Worm (Caenorhabditis elegans) whole organism, young adult: Measurements from ENCODE around the gene mob-3.

ENCODE experiments used
- B0019.2 ChIP-seq: fragments of 200-800 bp; sonication (Bioruptor generic); conservative IDR thresholded peaks from 2 replicates; pipeline ENCODE4 v1.3.6; 2022; ENCODE audit warnings: missing genetic modification reagents, missing genetic modification characterization, missing compliant biosample characterization
- C17E4.6 ChIP-seq: fragments of 200-800 bp; sonication (Bioruptor generic); IDR thresholded peaks from 2 replicates; pipeline ENCODE4 v1.3.6; 2022; ENCODE audit warnings: missing genetic modification reagents, missing genetic modification characterization, missing compliant biosample characterization
- D2030.7 ChIP-seq: fragments of 200-800 bp; sonication (Bioruptor generic); IDR thresholded peaks from 2 replicates; pipeline ENCODE4 v1.3.6; 2022; ENCODE audit warnings: missing genetic modification reagents, missing genetic modification characterization, missing compliant biosample characterization
- F22D6.2 ChIP-seq: sonication (generic microtip); optimal IDR thresholded peaks from 2 replicates; lab custom pipeline; 2016; ENCODE audit warnings: mild to moderate bottlenecking, missing genetic modification characterization, missing compliant biosample characterization
- F49E8.2 ChIP-seq: sonication (generic microtip); optimal IDR thresholded peaks from 3 replicates; lab custom pipeline; 2017; ENCODE audit warnings: missing genetic modification characterization, mild to moderate bottlenecking, missing compliant biosample characterization, antibody characterized with exemption, moderate library complexity; ENCODE audit not compliant: insufficient read depth
- F52B5.7 ChIP-seq: sonication (generic microtip); optimal IDR thresholded peaks from 2 replicates; lab custom pipeline; 2016; ENCODE audit warnings: mild to moderate bottlenecking, missing genetic modification characterization, missing compliant biosample characterization
- F55B11.4 ChIP-seq: sonication (generic microtip); optimal IDR thresholded peaks from 2 replicates; lab custom pipeline; 2016; ENCODE audit warnings: missing compliant biosample characterization, missing genetic modification characterization, borderline replicate concordance; ENCODE audit not compliant: insufficient read depth
- Y53F4B.3 ChIP-seq: fragments of 200-800 bp; sonication (Bioruptor generic); IDR thresholded peaks from 2 replicates; pipeline ENCODE4 v1.3.6; 2022; ENCODE audit warnings: missing genetic modification reagents, missing genetic modification characterization, missing compliant biosample characterization
- Y53G8AR.9 ChIP-seq: fragments of 200-800 bp; sonication (Bioruptor generic); conservative IDR thresholded peaks from 2 replicates; pipeline ENCODE4 v1.3.6; 2022; ENCODE audit warnings: missing genetic modification reagents, missing genetic modification characterization, missing compliant biosample characterization
- ZK185.1 ChIP-seq: sonication (generic microtip); optimal IDR thresholded peaks from 2 replicates; lab custom pipeline; 2016; ENCODE audit warnings: mild to moderate bottlenecking, missing genetic modification characterization, missing compliant biosample characterization; ENCODE audit not compliant: poor library complexity, severe bottlenecking
- akir-1 ChIP-seq: fragments of 200-800 bp; sonication (Bioruptor generic); optimal IDR thresholded peaks from 2 replicates; lab custom pipeline; 2018; ENCODE audit warnings: mild to moderate bottlenecking, missing genetic modification characterization, moderate library complexity, missing compliant biosample characterization
- attf-5 ChIP-seq: fragments of 200-800 bp; sonication (Bioruptor generic); optimal IDR thresholded peaks from 2 replicates; lab custom pipeline; 2018; ENCODE audit warnings: mild to moderate bottlenecking, missing genetic modification characterization, missing compliant biosample characterization
- ceh-58 ChIP-seq: fragments of 200-800 bp; sonication (Bioruptor generic); IDR thresholded peaks from 2 replicates; pipeline ENCODE4 v1.3.6; 2022; ENCODE audit warnings: missing genetic modification characterization, missing compliant biosample characterization
- ekl-4 ChIP-seq: fragments of 200-800 bp; sonication (Bioruptor generic); IDR thresholded peaks from 2 replicates; pipeline ENCODE4 v1.3.6; 2022; ENCODE audit warnings: missing genetic modification reagents, missing genetic modification characterization, missing compliant biosample characterization
- gei-17 ChIP-seq: fragments of 200-800 bp; sonication (Bioruptor generic); optimal IDR thresholded peaks from 2 replicates; lab custom pipeline; 2018; ENCODE audit warnings: mild to moderate bottlenecking, missing genetic modification characterization, missing compliant biosample characterization
- hlh-12 ChIP-seq: sonication (generic microtip); optimal IDR thresholded peaks from 2 replicates; lab custom pipeline; 2016; ENCODE audit warnings: missing genetic modification characterization, missing compliant biosample characterization
- hmg-1.2 ChIP-seq: fragments of 200-800 bp; sonication (Bioruptor generic); IDR thresholded peaks from 2 replicates; pipeline ENCODE4 v1.3.6; 2022; ENCODE audit warnings: missing genetic modification reagents, missing genetic modification characterization, missing compliant biosample characterization
- hmg-20 ChIP-seq: fragments of 200-800 bp; sonication (Bioruptor generic); IDR thresholded peaks from 2 replicates; pipeline ENCODE4 v1.3.6; 2022; ENCODE audit warnings: missing genetic modification reagents, missing genetic modification characterization, missing compliant biosample characterization
- lin-54 ChIP-seq: fragments of 200-800 bp; sonication (Bioruptor generic); optimal IDR thresholded peaks from 2 replicates; lab custom pipeline; 2018; ENCODE audit warnings: mild to moderate bottlenecking, missing genetic modification characterization, missing compliant biosample characterization
- lir-1 ChIP-seq: fragments of 200-800 bp; sonication (Bioruptor generic); conservative IDR thresholded peaks from 2 replicates; pipeline ENCODE4 v1.3.6; 2022; ENCODE audit warnings: missing genetic modification reagents, missing genetic modification characterization, missing compliant biosample characterization
- lsl-1 ChIP-seq: fragments of 200-800 bp; sonication (Bioruptor generic); optimal IDR thresholded peaks from 2 replicates; lab custom pipeline; 2018; ENCODE audit warnings: mild to moderate bottlenecking, missing genetic modification characterization, moderate library complexity, missing compliant biosample characterization
- madf-6 ChIP-seq: fragments of 200-800 bp; sonication (Bioruptor generic); IDR thresholded peaks from 2 replicates; pipeline ENCODE4 v1.3.6; 2022; ENCODE audit warnings: missing genetic modification reagents, missing genetic modification characterization, missing compliant biosample characterization
- mcd-1 ChIP-seq: fragments of 200-800 bp; sonication (Bioruptor generic); IDR thresholded peaks from 2 replicates; pipeline ENCODE4 v1.3.6; 2022; ENCODE audit warnings: missing genetic modification reagents, missing genetic modification characterization, missing compliant biosample characterization
- mes-4 ChIP-seq: sonication (generic microtip); optimal IDR thresholded peaks from 2 replicates; lab custom pipeline; 2016; ENCODE audit warnings: missing genotype, missing genetic modification characterization, missing compliant biosample characterization
- mxl-1 ChIP-seq: sonication (generic microtip); optimal IDR thresholded peaks from 2 replicates; lab custom pipeline; 2016; ENCODE audit warnings: missing genetic modification characterization, missing compliant biosample characterization
- nhr-120 ChIP-seq: fragments of 200-800 bp; sonication (Bioruptor generic); IDR thresholded peaks from 2 replicates; pipeline ENCODE4 v1.3.6; 2022; ENCODE audit warnings: missing genetic modification characterization, missing compliant biosample characterization
- nhr-27 ChIP-seq: fragments of 200-800 bp; sonication (Bioruptor generic); optimal IDR thresholded peaks from 2 replicates; lab custom pipeline; 2018; ENCODE audit warnings: mild to moderate bottlenecking, missing genetic modification characterization, moderate library complexity, missing compliant biosample characterization
- nhr-90 ChIP-seq: sonication (generic microtip); optimal IDR thresholded peaks from 2 replicates; lab custom pipeline; 2016; ENCODE audit warnings: missing genotype, mild to moderate bottlenecking, missing genetic modification characterization, missing compliant biosample characterization
- pha-4 ChIP-seq: fragments of 150-350 bp; sonication (generic microtip); optimal IDR thresholded peaks from 2 replicates; lab custom pipeline; 2014; ENCODE audit warnings: missing biosample characterization, missing genetic modification reagents, missing genetic modification characterization
- repo-1 ChIP-seq: sonication (generic microtip); optimal IDR thresholded peaks from 2 replicates; lab custom pipeline; 2017; ENCODE audit warnings: mild to moderate bottlenecking, missing genetic modification characterization, missing compliant biosample characterization
- unc-130 ChIP-seq: sonication (generic microtip); optimal IDR thresholded peaks from 2 replicates; lab custom pipeline; 2016; ENCODE audit warnings: missing genetic modification reagents, missing genetic modification characterization, missing compliant biosample characterization
- unc-62 ChIP-seq: fragments of 150-350 bp; optimal IDR thresholded peaks from 2 replicates; lab custom pipeline; 2014; ENCODE audit warnings: missing biosample characterization, missing genetic modification reagents, missing genetic modification characterization
- ztf-28 ChIP-seq: fragments of 200-800 bp; sonication (Bioruptor generic); IDR thresholded peaks from 2 replicates; pipeline ENCODE4 v1.3.6; 2022; ENCODE audit warnings: missing genetic modification reagents, missing genetic modification characterization, missing compliant biosample characterization
- ztf-3 ChIP-seq: fragments of 200-800 bp; sonication (Bioruptor generic); optimal IDR thresholded peaks from 2 replicates; lab custom pipeline; 2018; ENCODE audit warnings: mild to moderate bottlenecking, missing genetic modification characterization, missing compliant biosample characterization

The mob-3 gene

ce11 chrIV:7388843-7389242 lies at the start of gene mob-3:
Gene mob-3 (minus strand): TSS chrIV:7388943.
- TF ChIP-seq D2030.7 (GFP tag; lab: Robert Waterston, UW) (no peak), pha-4 (tag; lab: Kevin White, UChicago) (no peak), madf-6 (no peak), repo-1 (tag; lab: Kevin White, UChicago) (no peak), C17E4.6 (no peak), hmg-1.2 (GFP tag; lab: Robert Waterston, UW) (no peak), nhr-120 (GFP tag; lab: Robert Waterston, UW) (no peak), F22D6.2 (tag; lab: Kevin White, UChicago) (no peak), hlh-12 (tag; lab: Kevin White, UChicago) (no peak), F52B5.7 (no peak)

- TF ChIP-seq B0019.2 (GFP tag; lab: Robert Waterston, UW) (no peak), ztf-3 (GFP tag; lab: Kevin White, UChicago) (no peak), ceh-58 (no peak), F55B11.4 (no peak), Y53F4B.3 (GFP tag; lab: Robert Waterston, UW) (no peak), nhr-90 (no peak), mxl-1 (no peak), unc-130 (GFP tag; lab: Kevin White, UChicago) (no peak), ekl-4 (no peak), Y53G8AR.9 (GFP tag; lab: Robert Waterston, UW) (no peak), F49E8.2 (tag; lab: Kevin White, UChicago) (no peak), ztf-28 (GFP tag; lab: Robert Waterston, UW) (no peak), unc-62 (GFP tag; lab: Kevin White, UChicago) (no peak), nhr-27 (no peak), mes-4 (no peak), F22D6.2 (tag; lab: Kevin White, UChicago) (no peak), hmg-20 (GFP tag; lab: Robert Waterston, UW) (no peak), lsl-1 (GFP tag; lab: Kevin White, UChicago) (no peak), hlh-12 (tag; lab: Kevin White, UChicago) (no peak)
Measured at ce11 chrIV:7433858-7434257, 45.1 kb upstream of the mob-3 start, which contains the start of gene B0496.11. Gene B0496.11 (minus strand): TSS chrIV:7433958.

ce11 chrIV:7428998-7429397 lies 40.3 kb upstream of the mob-3 start:
- TF ChIP-seq akir-1 (GFP tag; lab: Kevin White, UChicago) (no peak), lir-1 (GFP tag; lab: Robert Waterston, UW) (no peak), gei-17 (GFP tag; lab: Kevin White, UChicago) (no peak), ZK185.1 (tag; lab: Kevin White, UChicago) (no peak), hmg-20 (GFP tag; lab: Robert Waterston, UW) (no peak), pha-4 (tag; lab: Kevin White, UChicago) (no peak), nhr-120 (GFP tag; lab: Robert Waterston, UW) (no peak)

- TF ChIP-seq mcd-1 (GFP tag; lab: Robert Waterston, UW) (no peak), B0019.2 (GFP tag; lab: Robert Waterston, UW) (no peak), madf-6 (no peak), attf-5 (GFP tag; lab: Kevin White, UChicago) (no peak), lin-54 (GFP tag; lab: Kevin White, UChicago) (no peak), F55B11.4 (no peak)
- TF ChIP-seq, all 124 proteins: peak for 0
Measured at ce11 chrIV:7428347-7428746, 39.6 kb upstream of the mob-3 start.
